Fruit fly (Drosophila melanogaster) whole organism, embryonic: Measurements from ENCODE around the gene CG3841.

Experiments used
- ATbp ChIP-seq: fragments of 200-800 bp; sonication (Bioruptor generic); optimal IDR thresholded peaks from 2 replicates; lab custom pipeline; 2017; ENCODE audit warnings: missing biosample characterization, mild to moderate bottlenecking, missing genetic modification characterization, missing genetic modification reagents
- Abd-B ChIP-seq: fragments of 200-800 bp; sonication (Bioruptor generic); optimal IDR thresholded peaks from 2 replicates; lab custom pipeline; 2018; ENCODE audit warnings: missing biosample characterization, mild to moderate bottlenecking, missing genetic modification characterization, moderate library complexity
- Bteb2 ChIP-seq: fragments of 200-800 bp; sonication (Bioruptor generic); optimal IDR thresholded peaks from 2 replicates; lab custom pipeline; 2016; ENCODE audit warnings: missing biosample characterization, missing genetic modification characterization
- CG10209 ChIP-seq: fragments of 200-800 bp; sonication (Bioruptor generic); optimal IDR thresholded peaks from 3 replicates; lab custom pipeline; 2017; ENCODE audit warnings: missing biosample characterization, mild to moderate bottlenecking, missing genetic modification characterization, missing genetic modification reagents
- CG11560 ChIP-seq: fragments of 200-800 bp; sonication (Bioruptor generic); IDR thresholded peaks from 3 replicates; pipeline ENCODE4 v1.3.6; 2022; ENCODE audit warnings: missing biosample characterization, missing genetic modification characterization
- CG12155 ChIP-seq: fragments of 200-800 bp; sonication (Bioruptor generic); optimal IDR thresholded peaks from 3 replicates; lab custom pipeline; 2016; ENCODE audit warnings: missing biosample characterization, missing genetic modification characterization
- CG12236 ChIP-seq: fragments of 200-800 bp; sonication (Bioruptor generic); optimal IDR thresholded peaks from 2 replicates; lab custom pipeline; 2016; ENCODE audit warnings: missing biosample characterization, missing genetic modification characterization
- CG1529 ChIP-seq: fragments of 200-800 bp; sonication (Bioruptor generic); optimal IDR thresholded peaks from 3 replicates; lab custom pipeline; 2018; ENCODE audit warnings: missing biosample characterization, missing genetic modification characterization
- CG15696 ChIP-seq: fragments of 200-800 bp; sonication (Bioruptor generic); optimal IDR thresholded peaks from 2 replicates; lab custom pipeline; 2019; ENCODE audit warnings: missing biosample characterization, mild to moderate bottlenecking, missing genetic modification characterization, moderate library complexity
- CG16815 ChIP-seq: fragments of 200-800 bp; sonication (Bioruptor generic); optimal IDR thresholded peaks from 3 replicates; lab custom pipeline; 2017; ENCODE audit warnings: missing biosample characterization, mild to moderate bottlenecking, missing genetic modification characterization
- CG17385 ChIP-seq: fragments of 200-800 bp; sonication (Bioruptor generic); optimal IDR thresholded peaks from 3 replicates; lab custom pipeline; 2018; ENCODE audit warnings: missing biosample characterization, mild to moderate bottlenecking, missing genetic modification characterization
- CG18619 ChIP-seq: fragments of 200-800 bp; sonication (Bioruptor generic); optimal IDR thresholded peaks from 3 replicates; lab custom pipeline; 2017; ENCODE audit warnings: missing biosample characterization, mild to moderate bottlenecking, missing genetic modification characterization
- CG2712 ChIP-seq: fragments of 200-800 bp; optimal IDR thresholded peaks from 3 replicates; lab custom pipeline; 2019; ENCODE audit warnings: missing biosample characterization, mild to moderate bottlenecking, missing genetic modification characterization, moderate library complexity
- CG30403 ChIP-seq: fragments of 200-800 bp; sonication (Bioruptor generic); optimal IDR thresholded peaks from 3 replicates; lab custom pipeline; 2016; ENCODE audit warnings: missing biosample characterization, missing genetic modification characterization
- CG3995 ChIP-seq: fragments of 200-800 bp; sonication (Bioruptor generic); optimal IDR thresholded peaks from 3 replicates; lab custom pipeline; 2016; ENCODE audit warnings: missing biosample characterization, missing genetic modification characterization
- CG4707 ChIP-seq: fragments of 200-800 bp; sonication (Bioruptor generic); optimal IDR thresholded peaks from 2 replicates; lab custom pipeline; 2018; ENCODE audit warnings: missing biosample characterization, mild to moderate bottlenecking, missing genetic modification characterization, moderate library complexity
- CG9727 ChIP-seq: fragments of 200-800 bp; sonication (Bioruptor generic); optimal IDR thresholded peaks from 3 replicates; lab custom pipeline; 2017; ENCODE audit warnings: missing biosample characterization, mild to moderate bottlenecking, missing genetic modification characterization
- CG9797 ChIP-seq: fragments of 200-800 bp; sonication (Bioruptor generic); optimal IDR thresholded peaks from 3 replicates; lab custom pipeline; 2018; ENCODE audit warnings: missing biosample characterization, mild to moderate bottlenecking, missing genetic modification characterization
- CG9817 ChIP-seq: fragments of 200-800 bp; sonication (Bioruptor generic); optimal IDR thresholded peaks from 2 replicates; lab custom pipeline; 2018; ENCODE audit warnings: missing biosample characterization, mild to moderate bottlenecking, missing genetic modification characterization, moderate library complexity
- CG9932 ChIP-seq: fragments of 200-800 bp; sonication (Bioruptor generic); IDR thresholded peaks from 2 replicates; pipeline ENCODE4 v1.3.6; 2022; ENCODE audit warnings: missing biosample characterization, missing genetic modification characterization
- CTCF ChIP-seq: fragments of 200-800 bp; sonication (Bioruptor generic); optimal IDR thresholded peaks from 2 replicates; lab custom pipeline; 2017; ENCODE audit warnings: missing biosample characterization, mild to moderate bottlenecking, missing genetic modification characterization, moderate library complexity
- Dip2 ChIP-seq: fragments of 200-800 bp; sonication (Bioruptor generic); IDR thresholded peaks from 2 replicates; pipeline ENCODE4 v1.3.6; 2022; ENCODE audit warnings: missing biosample characterization, missing genetic modification characterization
- HLHmδ ChIP-seq: fragments of 200-800 bp; sonication (Bioruptor generic); optimal IDR thresholded peaks from 2 replicates; lab custom pipeline; 2018; ENCODE audit warnings: missing biosample characterization, mild to moderate bottlenecking, missing genetic modification characterization, moderate library complexity
- HmgD ChIP-seq: fragments of 200-800 bp; sonication (Bioruptor generic); optimal IDR thresholded peaks from 3 replicates; lab custom pipeline; 2016; ENCODE audit warnings: missing biosample characterization, missing genetic modification characterization
- Hmr ChIP-seq: fragments of 200-800 bp; sonication (Bioruptor generic); optimal IDR thresholded peaks from 3 replicates; lab custom pipeline; 2017; ENCODE audit warnings: mild to moderate bottlenecking, missing biosample characterization, missing genetic modification reagents, missing genetic modification characterization
- MTF-1 ChIP-seq: fragments of 200-800 bp; sonication (Bioruptor generic); optimal IDR thresholded peaks from 2 replicates; lab custom pipeline; 2018; ENCODE audit warnings: missing biosample characterization, mild to moderate bottlenecking, missing genetic modification characterization, borderline replicate concordance
- Max ChIP-seq: fragments of 200-800 bp; sonication (Bioruptor generic); optimal IDR thresholded peaks from 2 replicates; lab custom pipeline; 2016; ENCODE audit warnings: missing biosample characterization, mild to moderate bottlenecking, missing genetic modification characterization
- NFAT ChIP-seq: fragments of 200-800 bp; sonication (Bioruptor generic); IDR thresholded peaks from 2 replicates; pipeline ENCODE4 v1.3.6; 2022; ENCODE audit warnings: missing biosample characterization, missing genetic modification characterization
- NK7.1 ChIP-seq: fragments of 200-800 bp; sonication (Bioruptor generic); optimal IDR thresholded peaks from 3 replicates; lab custom pipeline; 2016; ENCODE audit warnings: missing biosample characterization, missing genetic modification characterization
- Sry-δ ChIP-seq: fragments of 200-800 bp; sonication (Bioruptor generic); optimal IDR thresholded peaks from 2 replicates; lab custom pipeline; 2016; ENCODE audit warnings: missing biosample characterization, missing genetic modification characterization
- Vsx1 ChIP-seq: fragments of 200-800 bp; sonication (Bioruptor generic); optimal IDR thresholded peaks from 2 replicates; lab custom pipeline; 2017; ENCODE audit warnings: missing biosample characterization, mild to moderate bottlenecking, missing genetic modification characterization, missing genetic modification reagents
- ac ChIP-seq: fragments of 200-800 bp; sonication (Bioruptor generic); optimal IDR thresholded peaks from 3 replicates; lab custom pipeline; 2017; ENCODE audit warnings: missing biosample characterization, mild to moderate bottlenecking, missing genetic modification characterization
- caup ChIP-seq: fragments of 200-800 bp; sonication (Bioruptor generic); optimal IDR thresholded peaks from 3 replicates; lab custom pipeline; 2017; ENCODE audit warnings: missing biosample characterization, mild to moderate bottlenecking, missing genetic modification characterization, moderate library complexity; ENCODE audit not compliant: severe bottlenecking
- crp ChIP-seq, 2 experiments: fragments of 200-800 bp; sonication (Bioruptor generic); optimal IDR thresholded peaks; 2 replicates in 1 of 2; 3 replicates in 1 of 2; lab custom pipeline; 2017; ENCODE audit warnings: missing biosample characterization in 2 of 2, missing genetic modification characterization in 2 of 2, mild to moderate bottlenecking in 1 of 2, moderate library complexity in 1 of 2
- dati ChIP-seq: fragments of 200-800 bp; sonication (Bioruptor generic); IDR thresholded peaks from 2 replicates; pipeline ENCODE4 v1.3.6; 2022; ENCODE audit warnings: missing biosample characterization, missing genetic modification characterization
- ftz-f1 ChIP-seq: fragments of 200-800 bp; sonication (Bioruptor generic); optimal IDR thresholded peaks from 2 replicates; lab custom pipeline; 2016; ENCODE audit warnings: missing biosample characterization, missing genetic modification characterization
- ham ChIP-seq: fragments of 200-800 bp; sonication (Bioruptor generic); IDR thresholded peaks from 2 replicates; pipeline ENCODE4 v1.3.6; 2022; ENCODE audit warnings: missing biosample characterization, missing genetic modification characterization
- her ChIP-seq: fragments of 200-800 bp; sonication (Bioruptor generic); optimal IDR thresholded peaks from 2 replicates; lab custom pipeline; 2016; ENCODE audit warnings: missing biosample characterization, missing genetic modification characterization
- hkb ChIP-seq, 2 experiments: fragments of 200-800 bp in 1 of 2; fragments of >200 bp in 1 of 2; sonication (Bioruptor generic) in 1 of 2; IDR thresholded peaks in 1 of 2; optimal IDR thresholded peaks in 1 of 2; 2 replicates each; pipeline versions ENCODE4 v1.3.6 to Lab custom; 2017 to 2022; ENCODE audit warnings: missing biosample characterization in 1 of 2, missing genetic modification characterization in 1 of 2
- nerfin-1 ChIP-seq: fragments of 200-800 bp; sonication (Bioruptor generic); optimal IDR thresholded peaks from 3 replicates; lab custom pipeline; 2019; ENCODE audit warnings: missing biosample characterization, mild to moderate bottlenecking, missing genetic modification characterization, moderate library complexity
- nom ChIP-seq: fragments of 200-800 bp; sonication (Bioruptor generic); optimal IDR thresholded peaks from 2 replicates; lab custom pipeline; 2017; ENCODE audit warnings: missing biosample characterization, missing genetic modification characterization, mild to moderate bottlenecking, moderate library complexity, missing genetic modification reagents
- pho ChIP-seq: fragments of 200-800 bp; sonication (Bioruptor generic); optimal IDR thresholded peaks from 2 replicates; lab custom pipeline; 2016; ENCODE audit warnings: missing biosample characterization, missing genetic modification characterization
- psq ChIP-seq: fragments of 200-800 bp; sonication (Bioruptor generic); optimal IDR thresholded peaks from 2 replicates; lab custom pipeline; 2017; ENCODE audit warnings: missing biosample characterization, missing genetic modification characterization
- seq ChIP-seq: fragments of 200-800 bp; sonication (Bioruptor generic); IDR thresholded peaks from 2 replicates; pipeline ENCODE4 v1.3.6; 2022; ENCODE audit warnings: missing biosample characterization, missing genetic modification characterization
- shn ChIP-seq: fragments of 200-800 bp; sonication (Bioruptor generic); optimal IDR thresholded peaks from 3 replicates; lab custom pipeline; 2016; ENCODE audit warnings: missing biosample characterization, missing genetic modification characterization
- toy ChIP-seq: fragments of 200-800 bp; sonication (Bioruptor generic); IDR thresholded peaks from 2 replicates; pipeline ENCODE4 v1.3.6; 2022; ENCODE audit warnings: missing biosample characterization, missing genetic modification characterization
- trh ChIP-seq: fragments of 200-800 bp; sonication (Bioruptor generic); optimal IDR thresholded peaks from 2 replicates; lab custom pipeline; 2016; ENCODE audit warnings: missing biosample characterization, missing genetic modification characterization
- wor ChIP-seq: fragments of 200-800 bp; sonication (Bioruptor generic); IDR thresholded peaks from 2 replicates; pipeline ENCODE4 v1.3.6; 2022; ENCODE audit warnings: missing biosample characterization, missing genetic modification characterization
- yki ChIP-seq: fragments of >200 bp; optimal IDR thresholded peaks from 3 replicates; lab custom pipeline; 2018
- zen2 ChIP-seq: fragments of 200-800 bp; sonication (Bioruptor generic); IDR thresholded peaks from 3 replicates; pipeline ENCODE4 v1.3.6; 2022; ENCODE audit warnings: missing biosample characterization, missing genetic modification characterization; ENCODE audit not compliant: partially characterized antibody

CG3841 gene

dm6 chr2L:9576269-9576933 is 12.9 kb upstream of the CG3841 start, which contains the start of gene Mtpalpha (continued):
- TF ChIP-seq CG12155 = peak; percentile 48
- TF ChIP-seq her = no peak
- TF ChIP-seq CG12236 (GFP tag; lab: Kevin White, UChicago) = no peak
- no peak for TF ChIP-seq toy (GFP tag; lab: Robert Waterston, UW)
- no peak for TF ChIP-seq Vsx1 (GFP tag; lab: Kevin White, UChicago)
- TF ChIP-seq NFAT (GFP tag; lab: Robert Waterston, UW) = peak; percentile 62; the same call in 1 of the 2 replicates
- TF ChIP-seq psq (GFP tag; lab: Kevin White, UChicago) = no peak
- TF ChIP-seq CG9932 = peak; percentile 59
- TF ChIP-seq HmgD (GFP tag; lab: Kevin White, UChicago) = peak; percentile 20
- no peak for TF ChIP-seq dati (GFP tag; lab: Robert Waterston, UW)
- TF ChIP-seq Bteb2 = no peak
- peak; percentile 43 for TF ChIP-seq CG30403
- peak; percentile 32 for TF ChIP-seq CG10209 (GFP tag; lab: Kevin White, UChicago)
- TF ChIP-seq seq (GFP tag; lab: Robert Waterston, UW) = no peak
- no peak for TF ChIP-seq CG1529 (GFP tag; lab: Kevin White, UChicago)
- TF ChIP-seq Sry-δ (GFP tag; lab: Kevin White, UChicago) = peak; percentile 43
- peak; percentile 46 for TF ChIP-seq CG9817 (tag; lab: Kevin White, UChicago)
- TF ChIP-seq yki (lab: Kevin White, UChicago) = no peak
- peak; percentile 26 for TF ChIP-seq Max (GFP tag; lab: Kevin White, UChicago)
- peak; percentile 74 for TF ChIP-seq Hmr (GFP tag; lab: Kevin White, UChicago)
- TF ChIP-seq ac = no peak
- no peak for TF ChIP-seq CG17385 (GFP tag; lab: Kevin White, UChicago)
- no peak for TF ChIP-seq NK7.1
- peak; percentile 26 for TF ChIP-seq caup (GFP tag; lab: Kevin White, UChicago)
- peak; percentile 12 for TF ChIP-seq CG4707 (GFP tag; lab: Kevin White, UChicago)
- TF ChIP-seq CG18619 (GFP tag; lab: Kevin White, UChicago) = no peak
- no peak for TF ChIP-seq MTF-1
- TF ChIP-seq Abd-B = no peak
- TF ChIP-seq CG3995 (GFP tag; lab: Kevin White, UChicago) = no peak
- peak; percentile 98 for TF ChIP-seq Dip2 (GFP tag; lab: Robert Waterston, UW)
- no peak for TF ChIP-seq hkb (optimal IDR thresholded peaks at IDR 0.05; lab: Kevin White, UChicago)
- no peak for TF ChIP-seq hkb (GFP tag; IDR thresholded peaks at IDR 0.05; lab: Robert Waterston, UW)
- TF ChIP-seq CTCF (GFP tag; lab: Kevin White, UChicago) = peak; percentile 99
- no peak for TF ChIP-seq CG16815 (GFP tag; lab: Kevin White, UChicago)
- no peak for TF ChIP-seq ATbp (GFP tag; lab: Kevin White, UChicago)
- TF ChIP-seq HLHmδ (GFP tag; lab: Kevin White, UChicago) = no peak
- TF ChIP-seq shn = no peak
- TF ChIP-seq CG9727 = no peak
- no peak for TF ChIP-seq CG2712 (tag; lab: Kevin White, UChicago)
- peak; percentile 52 for TF ChIP-seq CG15696 (tag; lab: Kevin White, UChicago)
- no peak for TF ChIP-seq CG11560
- TF ChIP-seq nom (GFP tag; lab: Kevin White, UChicago) = peak; percentile 100
- TF ChIP-seq ftz-f1 (GFP tag; lab: Kevin White, UChicago) = no peak
- TF ChIP-seq trh (GFP tag; lab: Kevin White, UChicago) = no peak
- TF ChIP-seq wor = no peak
- peak; percentile 86 for TF ChIP-seq CG9797 (GFP tag; lab: Kevin White, UChicago)
- no peak for TF ChIP-seq ham (GFP tag; lab: Robert Waterston, UW)
- no peak for TF ChIP-seq crp (GFP tag; optimal IDR thresholded peaks at IDR 0.05; lab: Kevin White, UChicago)
- peak; percentile 16 for TF ChIP-seq nerfin-1 (tag; lab: Kevin White, UChicago)
- TF ChIP-seq zen2 = no peak
- TF ChIP-seq pho = no peak
